Worm (Caenorhabditis elegans) whole organism, L4/young adult: ENCODE data around the gene ZK353.10.

Experiments used
- W03F9.2 ChIP-seq: fragments of 150-350 bp; optimal IDR thresholded peaks from 2 replicates; lab custom pipeline; 2014; ENCODE audit warnings: missing biosample characterization, missing genetic modification characterization
- dao-5 ChIP-seq: sonication (generic microtip); optimal IDR thresholded peaks from 2 replicates; lab custom pipeline; 2016; ENCODE audit warnings: missing genotype, missing genetic modification characterization, moderate library complexity, missing compliant biosample characterization
- him-1 ChIP-seq: sonication (generic microtip); optimal IDR thresholded peaks from 2 replicates; lab custom pipeline; 2016; ENCODE audit warnings: missing genotype, missing genetic modification reagents, missing genetic modification characterization, missing compliant biosample characterization

ce11 chrIII:8410747-8411146 is 16.5 kb upstream of the ZK353.10 start:
- TF ChIP-seq W03F9.2 (tag; lab: Kevin White, UChicago) (no peak), him-1 (tag; lab: Kevin White, UChicago) (no peak), dao-5 (tag; lab: Kevin White, UChicago) (no peak)
